Worm (Caenorhabditis elegans) whole organism, young adult: ENCODE measurements around the gene srh-180.

Experiments
- B0019.2 ChIP-seq: fragments of 200-800 bp; sonication (Bioruptor generic); conservative IDR thresholded peaks from 2 replicates; pipeline ENCODE4 v1.3.6; 2022; ENCODE audit warnings: missing genetic modification reagents, missing genetic modification characterization, missing compliant biosample characterization
- C17E4.6 ChIP-seq: fragments of 200-800 bp; sonication (Bioruptor generic); IDR thresholded peaks from 2 replicates; pipeline ENCODE4 v1.3.6; 2022; ENCODE audit warnings: missing genetic modification reagents, missing genetic modification characterization, missing compliant biosample characterization
- F22D6.2 ChIP-seq: sonication (generic microtip); optimal IDR thresholded peaks from 2 replicates; lab custom pipeline; 2016; ENCODE audit warnings: mild to moderate bottlenecking, missing genetic modification characterization, missing compliant biosample characterization
- F37B4.10 ChIP-seq: fragments of 200-800 bp; sonication (Bioruptor generic); IDR thresholded peaks from 2 replicates; pipeline ENCODE4 v1.3.6; 2022; ENCODE audit warnings: missing genetic modification characterization, missing compliant biosample characterization
- F39B2.1 ChIP-seq: fragments of 200-800 bp; sonication (Bioruptor generic); IDR thresholded peaks from 2 replicates; pipeline ENCODE4 v1.3.6; 2022; ENCODE audit warnings: missing genetic modification reagents, missing genetic modification characterization, missing compliant biosample characterization
- F55B11.4 ChIP-seq: sonication (generic microtip); optimal IDR thresholded peaks from 2 replicates; lab custom pipeline; 2016; ENCODE audit warnings: missing compliant biosample characterization, missing genetic modification characterization, borderline replicate concordance; ENCODE audit not compliant: insufficient read depth
- F57A8.1 ChIP-seq: fragments of 200-800 bp; sonication (Bioruptor generic); optimal IDR thresholded peaks from 2 replicates; lab custom pipeline; 2018; ENCODE audit warnings: mild to moderate bottlenecking, missing genetic modification characterization, moderate library complexity, missing compliant biosample characterization
- K11D2.4 ChIP-seq: fragments of 200-800 bp; sonication (Bioruptor generic); IDR thresholded peaks from 2 replicates; pipeline ENCODE4 v1.3.6; 2022; ENCODE audit warnings: missing genetic modification reagents, missing genetic modification characterization, missing compliant biosample characterization
- T07F8.4 ChIP-seq: sonication (generic microtip); optimal IDR thresholded peaks from 2 replicates; lab custom pipeline; 2016; ENCODE audit warnings: mild to moderate bottlenecking, missing genetic modification characterization, moderate library complexity, missing compliant biosample characterization
- Y79H2A.3 ChIP-seq: fragments of 200-800 bp; sonication (Bioruptor generic); conservative IDR thresholded peaks from 2 replicates; pipeline ENCODE4 v1.3.6; 2022; ENCODE audit warnings: missing genetic modification reagents, missing genetic modification characterization, missing compliant biosample characterization
- ZK185.1 ChIP-seq: sonication (generic microtip); optimal IDR thresholded peaks from 2 replicates; lab custom pipeline; 2016; ENCODE audit warnings: mild to moderate bottlenecking, missing genetic modification characterization, missing compliant biosample characterization; ENCODE audit not compliant: poor library complexity, severe bottlenecking
- atf-7 ChIP-seq: sonication (generic microtip); optimal IDR thresholded peaks from 2 replicates; lab custom pipeline; 2017; ENCODE audit warnings: mild to moderate bottlenecking, missing genetic modification characterization, missing compliant biosample characterization
- bed-2 ChIP-seq: fragments of 200-800 bp; sonication (Bioruptor generic); IDR thresholded peaks from 2 replicates; pipeline ENCODE4 v1.3.6; 2022; ENCODE audit warnings: missing genetic modification reagents, missing genetic modification characterization, missing compliant biosample characterization
- cebp-1 ChIP-seq, 2 experiments: fragments of 200-800 bp in 1 of 2; sonication (Bioruptor generic) in 1 of 2; sonication (generic microtip) in 1 of 2; IDR thresholded peaks in 1 of 2; optimal IDR thresholded peaks in 1 of 2; 2 replicates each; pipeline versions ENCODE4 v1.3.6 to Lab custom; 2017 to 2022; ENCODE audit warnings: missing compliant biosample characterization in 2 of 2, missing genetic modification characterization in 2 of 2, mild to moderate bottlenecking in 1 of 2, missing genetic modification reagents in 1 of 2, moderate library complexity in 1 of 2
- cebp-2 ChIP-seq: fragments of 200-800 bp; sonication (Bioruptor generic); IDR thresholded peaks from 2 replicates; pipeline ENCODE4 v1.3.6; 2022; ENCODE audit warnings: missing genetic modification characterization, missing compliant biosample characterization
- ceh-100 ChIP-seq: fragments of 200-800 bp; sonication (Bioruptor generic); IDR thresholded peaks from 2 replicates; pipeline ENCODE4 v1.3.6; 2022; ENCODE audit warnings: missing genetic modification reagents, missing genetic modification characterization, missing compliant biosample characterization
- ceh-40 ChIP-seq: fragments of 200-800 bp; sonication (Bioruptor generic); IDR thresholded peaks from 2 replicates; pipeline ENCODE4 v1.3.6; 2022; ENCODE audit warnings: missing genetic modification characterization, missing compliant biosample characterization
- ceh-91 ChIP-seq: fragments of 200-800 bp; sonication (Bioruptor generic); IDR thresholded peaks from 2 replicates; pipeline ENCODE4 v1.3.6; 2022; ENCODE audit warnings: missing genetic modification reagents, missing genetic modification characterization, missing compliant biosample characterization
- dox-1 ChIP-seq: fragments of 200-800 bp; sonication (Bioruptor generic); IDR thresholded peaks from 2 replicates; pipeline ENCODE4 v1.3.6; 2022; ENCODE audit warnings: missing genetic modification reagents, missing genetic modification characterization, missing compliant biosample characterization
- dpl-1 ChIP-seq: fragments of 150-350 bp; optimal IDR thresholded peaks from 2 replicates; lab custom pipeline; 2014; ENCODE audit warnings: missing biosample characterization, missing genetic modification reagents, missing genetic modification characterization
- egl-18 ChIP-seq: fragments of 200-800 bp; sonication (Bioruptor generic); IDR thresholded peaks from 2 replicates; pipeline ENCODE4 v1.3.6; 2022; ENCODE audit warnings: missing genetic modification reagents, missing genetic modification characterization, missing compliant biosample characterization
- fkh-3 ChIP-seq: sonication (generic microtip); optimal IDR thresholded peaks from 2 replicates; lab custom pipeline; 2016; ENCODE audit warnings: mild to moderate bottlenecking, missing genetic modification characterization, missing compliant biosample characterization
- gei-17 ChIP-seq: fragments of 200-800 bp; sonication (Bioruptor generic); optimal IDR thresholded peaks from 2 replicates; lab custom pipeline; 2018; ENCODE audit warnings: mild to moderate bottlenecking, missing genetic modification characterization, missing compliant biosample characterization
- hmg-1.2 ChIP-seq: fragments of 200-800 bp; sonication (Bioruptor generic); IDR thresholded peaks from 2 replicates; pipeline ENCODE4 v1.3.6; 2022; ENCODE audit warnings: missing genetic modification reagents, missing genetic modification characterization, missing compliant biosample characterization
- let-526 ChIP-seq: fragments of 200-800 bp; sonication (Bioruptor generic); IDR thresholded peaks from 2 replicates; pipeline ENCODE4 v1.3.6; 2022; ENCODE audit warnings: missing genetic modification reagents, missing genetic modification characterization, missing compliant biosample characterization
- lin-26 ChIP-seq: fragments of 200-800 bp; sonication (Bioruptor generic); IDR thresholded peaks from 2 replicates; pipeline ENCODE4 v1.3.6; 2022; ENCODE audit warnings: missing genetic modification reagents, missing genetic modification characterization, missing compliant biosample characterization
- lin-40 ChIP-seq: sonication (generic microtip); optimal IDR thresholded peaks from 2 replicates; lab custom pipeline; 2016; ENCODE audit warnings: missing genetic modification characterization, mild to moderate bottlenecking, missing compliant biosample characterization, missing genotype, missing genetic modification reagents
- lin-54 ChIP-seq: fragments of 200-800 bp; sonication (Bioruptor generic); optimal IDR thresholded peaks from 2 replicates; lab custom pipeline; 2018; ENCODE audit warnings: mild to moderate bottlenecking, missing genetic modification characterization, missing compliant biosample characterization
- lir-1 ChIP-seq: fragments of 200-800 bp; sonication (Bioruptor generic); conservative IDR thresholded peaks from 2 replicates; pipeline ENCODE4 v1.3.6; 2022; ENCODE audit warnings: missing genetic modification reagents, missing genetic modification characterization, missing compliant biosample characterization
- lsy-27 ChIP-seq: sonication (generic microtip); optimal IDR thresholded peaks from 2 replicates; lab custom pipeline; 2017; ENCODE audit warnings: missing genetic modification characterization, mild to moderate bottlenecking, missing compliant biosample characterization, antibody characterized with exemption, missing genotype, borderline replicate concordance; ENCODE audit not compliant: insufficient read depth
- nfyb-1 ChIP-seq: fragments of 200-800 bp; sonication (Bioruptor generic); IDR thresholded peaks from 2 replicates; pipeline ENCODE4 v1.3.6; 2022; ENCODE audit warnings: missing genetic modification reagents, missing genetic modification characterization, missing compliant biosample characterization
- nhr-179 ChIP-seq: sonication (generic microtip); optimal IDR thresholded peaks from 2 replicates; lab custom pipeline; 2016; ENCODE audit warnings: mild to moderate bottlenecking, missing genetic modification characterization, missing compliant biosample characterization
- nhr-80 ChIP-seq: sonication (generic microtip); optimal IDR thresholded peaks from 2 replicates; lab custom pipeline; 2016; ENCODE audit warnings: missing genetic modification characterization, missing compliant biosample characterization
- pha-4 ChIP-seq: fragments of 150-350 bp; sonication (generic microtip); optimal IDR thresholded peaks from 2 replicates; lab custom pipeline; 2014; ENCODE audit warnings: missing biosample characterization, missing genetic modification reagents, missing genetic modification characterization
- snpc-1.1 ChIP-seq: sonication (generic microtip); optimal IDR thresholded peaks from 2 replicates; lab custom pipeline; 2017; ENCODE audit warnings: missing genetic modification characterization, mild to moderate bottlenecking, missing compliant biosample characterization, antibody characterized with exemption, moderate library complexity, missing genotype, missing genetic modification reagents; ENCODE audit not compliant: insufficient read depth
- snpc-3.4 ChIP-seq: sonication (generic microtip); optimal IDR thresholded peaks from 2 replicates; lab custom pipeline; 2017; ENCODE audit warnings: missing genetic modification characterization, mild to moderate bottlenecking, missing compliant biosample characterization, antibody characterized with exemption, moderate library complexity, missing genotype, missing genetic modification reagents
- snpc-4 ChIP-seq, 5 experiments: fragments of 150-350 bp in 1 of 5; sonication (generic microtip) in 4 of 5; optimal IDR thresholded peaks; 2 replicates each; lab custom pipeline; 2014 to 2018; ENCODE audit warnings: missing genetic modification characterization in 5 of 5, missing biosample characterization in 3 of 5, antibody characterized with exemption in 2 of 5, mild to moderate bottlenecking in 2 of 5, missing compliant biosample characterization in 2 of 5, missing genotype in 2 of 5, moderate library complexity in 2 of 5, missing genetic modification reagents in 1 of 5
- somi-1 ChIP-seq: fragments of 200-800 bp; sonication (Bioruptor generic); optimal IDR thresholded peaks from 2 replicates; lab custom pipeline; 2018; ENCODE audit warnings: mild to moderate bottlenecking, missing genetic modification characterization, missing compliant biosample characterization
- tbp1 ChIP-seq: fragments of 200-800 bp; sonication (Bioruptor generic); optimal IDR thresholded peaks from 2 replicates; lab custom pipeline; 2018; ENCODE audit warnings: mild to moderate bottlenecking, missing genetic modification characterization, missing compliant biosample characterization
- tlf-1 ChIP-seq: fragments of 200-800 bp; sonication (Bioruptor generic); optimal IDR thresholded peaks from 2 replicates; lab custom pipeline; 2018; ENCODE audit warnings: mild to moderate bottlenecking, missing genetic modification characterization, missing compliant biosample characterization
- unc-62 ChIP-seq: fragments of 150-350 bp; optimal IDR thresholded peaks from 2 replicates; lab custom pipeline; 2014; ENCODE audit warnings: missing biosample characterization, missing genetic modification reagents, missing genetic modification characterization
- zfh-2 ChIP-seq: fragments of 200-800 bp; sonication (Bioruptor generic); conservative IDR thresholded peaks from 2 replicates; pipeline ENCODE4 v1.3.6; 2022; ENCODE audit warnings: missing genetic modification reagents, missing genetic modification characterization, missing compliant biosample characterization
- ztf-22 ChIP-seq: fragments of 200-800 bp; sonication (Bioruptor generic); optimal IDR thresholded peaks from 2 replicates; lab custom pipeline; 2018; ENCODE audit warnings: mild to moderate bottlenecking, missing genetic modification characterization, moderate library complexity, missing compliant biosample characterization
- ztf-28 ChIP-seq: fragments of 200-800 bp; sonication (Bioruptor generic); IDR thresholded peaks from 2 replicates; pipeline ENCODE4 v1.3.6; 2022; ENCODE audit warnings: missing genetic modification reagents, missing genetic modification characterization, missing compliant biosample characterization
- ztf-3 ChIP-seq: fragments of 200-800 bp; sonication (Bioruptor generic); optimal IDR thresholded peaks from 2 replicates; lab custom pipeline; 2018; ENCODE audit warnings: mild to moderate bottlenecking, missing genetic modification characterization, missing compliant biosample characterization

Gene srh-180

DNA sequence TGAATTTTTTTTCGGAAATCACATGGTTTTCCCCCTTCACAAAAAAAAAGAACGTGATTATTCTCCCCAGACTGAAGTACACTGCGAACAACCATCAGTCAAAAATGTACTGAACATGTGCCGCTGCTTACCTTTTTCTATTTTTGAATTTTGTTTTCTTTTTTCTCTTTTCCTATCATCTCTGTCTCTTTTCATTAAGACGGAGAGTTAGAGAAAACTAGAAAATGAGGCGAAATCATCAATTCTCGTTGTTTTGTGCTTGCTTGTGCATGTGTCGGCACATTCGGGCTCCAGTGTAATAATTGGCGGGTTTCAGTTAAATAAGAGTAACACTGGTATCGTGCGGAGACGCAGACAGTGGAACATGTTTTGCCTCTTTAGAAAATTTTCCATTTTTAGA is 34.9 kb downstream of the srh-180 start (continued):
- TF ChIP-seq ceh-100 (GFP tag; lab: Robert Waterston, UW), result no peak
- no peak for TF ChIP-seq F39B2.1
- 0 out of 2 replicates have a peak, but pooled peaks have one; percentile 31 for TF ChIP-seq lin-26 (GFP tag; lab: Robert Waterston, UW)
- peak; percentile 83 for TF ChIP-seq nhr-80 (tag; lab: Kevin White, UChicago)
- TF ChIP-seq ztf-3 (GFP tag; lab: Kevin White, UChicago), result no peak
- peak; percentile 23 for TF ChIP-seq ztf-22 (GFP tag; lab: Kevin White, UChicago)
- no peak for TF ChIP-seq ZK185.1
- TF ChIP-seq ceh-40, result no peak
- no peak for TF ChIP-seq snpc-1.1
- peak; percentile 41; the same call in 1 of the 2 replicates for TF ChIP-seq hmg-1.2
- no peak for TF ChIP-seq Y79H2A.3 (GFP tag; lab: Robert Waterston, UW)
- no peak for TF ChIP-seq unc-62 (GFP tag; lab: Kevin White, UChicago)
- TF ChIP-seq pha-4 (tag; lab: Kevin White, UChicago), result peak; percentile 66
- peak; percentile 20 for TF ChIP-seq tlf-1
- TF ChIP-seq tbp1, result peak; percentile 4
- TF ChIP-seq F22D6.2, result peak; percentile 53
- no peak for TF ChIP-seq lsy-27 (tag; lab: Kevin White, UChicago)
- TF ChIP-seq somi-1, result peak; percentile 67
- TF ChIP-seq lin-40 (tag; lab: Kevin White, UChicago), result peak; percentile 6
- no peak for TF ChIP-seq egl-18 (GFP tag; lab: Robert Waterston, UW)
- TF ChIP-seq F55B11.4 (tag; lab: Kevin White, UChicago), result no peak
- no peak for TF ChIP-seq fkh-3
- 0 out of 2 replicates have a peak, but pooled peaks have one; percentile 7 for TF ChIP-seq dox-1 (GFP tag; lab: Robert Waterston, UW)
- no peak for TF ChIP-seq F57A8.1 (GFP tag; lab: Kevin White, UChicago)
- TF ChIP-seq cebp-1 (GFP tag; IDR thresholded peaks at IDR 0.05; lab: Robert Waterston, UW), result no peak; the same call in 1 of the 2 replicates
- peak; percentile 71 for TF ChIP-seq cebp-1 (tag; optimal IDR thresholded peaks at IDR 0.05; lab: Kevin White, UChicago)

DNA sequence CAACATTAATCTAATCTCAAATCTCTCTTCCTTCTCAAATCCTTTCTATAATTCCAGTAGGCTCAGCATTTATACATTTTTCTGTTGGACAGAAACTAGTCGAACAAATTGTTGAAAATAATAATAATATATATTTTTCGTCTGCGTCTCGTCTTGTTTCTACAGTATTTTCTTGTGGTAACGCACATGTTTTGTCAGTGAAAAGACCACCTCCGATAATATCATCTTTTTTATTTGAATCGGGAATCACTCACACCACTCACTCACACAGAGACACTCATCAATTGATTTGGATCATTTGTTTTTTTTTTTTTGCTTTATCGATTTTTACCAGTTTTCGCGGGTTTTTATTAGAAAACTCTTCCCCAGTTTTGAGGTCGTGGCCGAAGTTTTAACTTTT is 37.3 kb downstream of the srh-180 start:
- TF ChIP-seq nfyb-1 (GFP tag; lab: Robert Waterston, UW), result no peak
- peak; percentile 35; the same call in 1 of the 2 replicates for TF ChIP-seq hmg-1.2

DNA sequence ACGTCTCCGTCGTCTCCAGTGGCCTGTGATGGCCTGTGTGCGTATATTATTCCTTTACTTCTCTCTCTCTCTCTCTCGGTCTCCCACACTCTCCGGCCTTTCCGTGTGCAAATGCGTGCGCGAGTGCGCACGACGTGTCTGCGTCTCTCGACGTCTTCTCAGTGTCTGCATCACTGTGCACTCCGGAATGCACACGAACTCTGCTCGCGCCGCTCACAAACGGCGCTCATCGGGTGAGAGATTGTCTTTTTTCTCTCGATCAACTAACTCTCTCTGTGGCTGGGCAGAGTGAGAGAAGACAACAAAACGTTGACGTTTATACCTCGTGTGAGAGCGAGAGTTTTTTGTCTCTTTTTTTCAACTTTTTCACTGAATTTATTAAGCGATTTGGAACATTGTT is 38.6 kb downstream of the srh-180 start:
- TF ChIP-seq ceh-91 (GFP tag; lab: Robert Waterston, UW) (0 out of 2 replicates have a peak, but pooled peaks have one; percentile 9), B0019.2 (GFP tag; lab: Robert Waterston, UW) (no peak), nhr-179 (tag; lab: Kevin White, UChicago) (no peak), ceh-40 (no peak), dpl-1 (no peak), F57A8.1 (GFP tag; lab: Kevin White, UChicago) (no peak), T07F8.4 (tag; lab: Kevin White, UChicago) (no peak), K11D2.4 (GFP tag; lab: Robert Waterston, UW) (peak; percentile 88), cebp-2 (no peak), zfh-2 (GFP tag; lab: Robert Waterston, UW) (peak; percentile 99), F55B11.4 (tag; lab: Kevin White, UChicago) (no peak), lir-1 (peak; percentile 84), C17E4.6 (GFP tag; lab: Robert Waterston, UW) (peak; percentile 61; the same call in 1 of the 2 replicates), F37B4.10 (GFP tag; lab: Robert Waterston, UW) (no peak), gei-17 (peak; percentile 77), snpc-3.4 (tag; lab: Kevin White, UChicago) (no peak), snpc-4 (GFP tag; optimal IDR thresholded peaks at IDR 0.05; lab: Kevin White, UChicago) (no peak), snpc-4 (tag; optimal IDR thresholded peaks at IDR 0.05; lab: Kevin White, UChicago) (peak; percentile 42 to 82 (median 68)), lin-54 (GFP tag; lab: Kevin White, UChicago) (peak; percentile 72), ztf-28 (GFP tag; lab: Robert Waterston, UW) (no peak), let-526 (0 out of 2 replicates have a peak, but pooled peaks have one; percentile 37), atf-7 (tag; lab: Kevin White, UChicago) (peak; percentile 75), bed-2 (0 out of 2 replicates have a peak, but pooled peaks have one; percentile 36)
